Fruit fly (Drosophila melanogaster) whole organism, prepupa: ENCODE results near the gene CG5235.
A peak's percentile ranks its signal among the peaks of the same experiment; 100 is the strongest.

Experiments used
- CG10631 ChIP-seq: fragments of 200-800 bp; sonication (Bioruptor generic); optimal IDR thresholded peaks from 2 replicates; lab custom pipeline; 2016; ENCODE audit warnings: missing biosample characterization, missing genetic modification characterization
- CG10669 ChIP-seq: fragments of 200-800 bp; sonication (Bioruptor generic); optimal IDR thresholded peaks from 3 replicates; lab custom pipeline; 2018; ENCODE audit warnings: missing biosample characterization, mild to moderate bottlenecking, missing genetic modification characterization, moderate library complexity
- CG11294 ChIP-seq: fragments of 200-800 bp; sonication (Bioruptor generic); IDR thresholded peaks from 2 replicates; pipeline ENCODE4 v1.3.6; 2022; ENCODE audit warnings: missing biosample characterization, missing genetic modification characterization
- CG11902 ChIP-seq: fragments of 200-800 bp; sonication (Bioruptor generic); optimal IDR thresholded peaks from 3 replicates; lab custom pipeline; 2016; ENCODE audit warnings: missing biosample characterization, missing genetic modification characterization
- CG15336 ChIP-seq: fragments of 200-800 bp; sonication (Bioruptor generic); IDR thresholded peaks from 2 replicates; pipeline ENCODE4 v1.3.6; 2022; ENCODE audit warnings: missing biosample characterization, missing genetic modification characterization
- CG1621 ChIP-seq: fragments of 200-800 bp; sonication (Bioruptor generic); optimal IDR thresholded peaks from 3 replicates; lab custom pipeline; 2018; ENCODE audit warnings: missing biosample characterization, mild to moderate bottlenecking, missing genetic modification characterization
- CG16779 ChIP-seq: fragments of 200-800 bp; sonication (Bioruptor generic); optimal IDR thresholded peaks from 3 replicates; lab custom pipeline; 2017; ENCODE audit warnings: missing biosample characterization, mild to moderate bottlenecking, missing genetic modification characterization
- CG3032 ChIP-seq: fragments of 200-800 bp; optimal IDR thresholded peaks from 2 replicates; lab custom pipeline; 2019; ENCODE audit warnings: missing biosample characterization, mild to moderate bottlenecking, missing genetic modification characterization, moderate library complexity
- CG31627 ChIP-seq: fragments of 200-800 bp; sonication (Bioruptor generic); optimal IDR thresholded peaks from 3 replicates; lab custom pipeline; 2016; ENCODE audit warnings: missing biosample characterization, missing genetic modification characterization
- CG32006 ChIP-seq: fragments of 200-800 bp; sonication (Bioruptor generic); optimal IDR thresholded peaks from 3 replicates; lab custom pipeline; 2017; ENCODE audit warnings: missing biosample characterization, mild to moderate bottlenecking, missing genetic modification characterization
- CG34406 ChIP-seq: fragments of 200-800 bp; sonication (Bioruptor generic); optimal IDR thresholded peaks from 3 replicates; lab custom pipeline; 2016; ENCODE audit warnings: missing biosample characterization, missing genetic modification characterization
- CG3919 ChIP-seq: fragments of 200-800 bp; sonication (Bioruptor generic); optimal IDR thresholded peaks from 3 replicates; lab custom pipeline; 2016; ENCODE audit warnings: missing biosample characterization, missing genetic modification characterization
- CG6163 ChIP-seq: fragments of 200-800 bp; sonication (Bioruptor generic); IDR thresholded peaks from 3 replicates; pipeline ENCODE4 v1.3.6; 2022; ENCODE audit warnings: missing biosample characterization, missing genetic modification characterization
- CG6276 ChIP-seq: fragments of 200-800 bp; sonication (Bioruptor generic); optimal IDR thresholded peaks from 2 replicates; lab custom pipeline; 2017; ENCODE audit warnings: missing biosample characterization, mild to moderate bottlenecking, missing genetic modification characterization
- CG6792 ChIP-seq: fragments of 200-800 bp; sonication (Bioruptor generic); optimal IDR thresholded peaks from 3 replicates; lab custom pipeline; 2016; ENCODE audit warnings: missing biosample characterization, missing genetic modification characterization
- CG6854 ChIP-seq: fragments of 200-800 bp; sonication (Bioruptor generic); optimal IDR thresholded peaks from 2 replicates; lab custom pipeline; 2017; ENCODE audit warnings: missing biosample characterization, mild to moderate bottlenecking, missing genetic modification characterization
- CG7368 ChIP-seq: fragments of 200-800 bp; sonication (Bioruptor generic); optimal IDR thresholded peaks from 3 replicates; lab custom pipeline; 2016; ENCODE audit warnings: missing biosample characterization, missing genetic modification characterization
- CG8319 ChIP-seq: fragments of 200-800 bp; sonication (Bioruptor generic); optimal IDR thresholded peaks from 3 replicates; lab custom pipeline; 2016; ENCODE audit warnings: missing biosample characterization, missing genetic modification characterization
- CG8632 ChIP-seq: fragments of 200-800 bp; sonication (Bioruptor generic); optimal IDR thresholded peaks from 3 replicates; lab custom pipeline; 2016; ENCODE audit warnings: missing biosample characterization, missing genetic modification characterization
- CG9139 ChIP-seq: fragments of 200-800 bp; sonication (Bioruptor generic); optimal IDR thresholded peaks from 3 replicates; lab custom pipeline; 2017; ENCODE audit warnings: missing biosample characterization, mild to moderate bottlenecking, missing genetic modification characterization
- Eip75B ChIP-seq: fragments of 200-800 bp; sonication (Bioruptor generic); optimal IDR thresholded peaks from 3 replicates; lab custom pipeline; 2016; ENCODE audit warnings: missing biosample characterization, missing genetic modification characterization
- Eip78C ChIP-seq: fragments of 200-800 bp; sonication (Bioruptor generic); peaks from one replicate; lab custom pipeline; 2016; ENCODE audit warnings: missing biosample characterization, missing genetic modification characterization
- Ets21C ChIP-seq: fragments of 200-800 bp; sonication (Bioruptor generic); optimal IDR thresholded peaks from 3 replicates; lab custom pipeline; 2016; ENCODE audit warnings: missing biosample characterization, missing genetic modification characterization
- Gug ChIP-seq: fragments of 200-800 bp; sonication (Bioruptor generic); IDR thresholded peaks from 2 replicates; pipeline ENCODE4 v1.3.6; 2022; ENCODE audit warnings: missing biosample characterization, missing genetic modification characterization
- Hr38 ChIP-seq: sonication (Bioruptor generic); optimal IDR thresholded peaks from 2 replicates; lab custom pipeline; 2016; ENCODE audit warnings: missing biosample characterization, missing genetic modification characterization
- Hr39 ChIP-seq: fragments of 200-800 bp; sonication (Bioruptor generic); optimal IDR thresholded peaks from 2 replicates; lab custom pipeline; 2016; ENCODE audit warnings: missing biosample characterization, missing genetic modification characterization
- Hr4 ChIP-seq: fragments of 200-800 bp; sonication (Bioruptor generic); optimal IDR thresholded peaks from 3 replicates; lab custom pipeline; 2016; ENCODE audit warnings: missing biosample characterization, missing genetic modification characterization
- Lpt ChIP-seq: fragments of 200-800 bp; sonication (Bioruptor generic); optimal IDR thresholded peaks from 3 replicates; lab custom pipeline; 2016; ENCODE audit warnings: missing biosample characterization, missing genetic modification characterization
- Met ChIP-seq: fragments of 200-800 bp; sonication (Bioruptor generic); optimal IDR thresholded peaks from 3 replicates; lab custom pipeline; 2016; ENCODE audit warnings: missing biosample characterization, missing genetic modification characterization
- OdsH ChIP-seq: fragments of 200-800 bp; sonication (Bioruptor generic); optimal IDR thresholded peaks from 3 replicates; lab custom pipeline; 2016; ENCODE audit warnings: missing biosample characterization, missing genetic modification characterization
- Smox ChIP-seq: fragments of 200-800 bp; sonication (Bioruptor generic); optimal IDR thresholded peaks from 3 replicates; lab custom pipeline; 2016; ENCODE audit warnings: missing biosample characterization, missing genetic modification characterization
- Sox14 ChIP-seq: fragments of 200-800 bp; sonication (Bioruptor generic); optimal IDR thresholded peaks from 3 replicates; lab custom pipeline; 2016; ENCODE audit warnings: missing biosample characterization, missing genetic modification characterization
- acj6 ChIP-seq: fragments of 200-800 bp; sonication (Bioruptor generic); optimal IDR thresholded peaks from 3 replicates; lab custom pipeline; 2016; ENCODE audit warnings: missing biosample characterization, missing genetic modification characterization
- cyc ChIP-seq: fragments of 200-800 bp; sonication (Bioruptor generic); optimal IDR thresholded peaks from 3 replicates; lab custom pipeline; 2016; ENCODE audit warnings: missing biosample characterization, missing genetic modification characterization
- dac ChIP-seq: fragments of 200-800 bp; sonication (Bioruptor generic); optimal IDR thresholded peaks from 2 replicates; lab custom pipeline; 2017; ENCODE audit warnings: missing biosample characterization, mild to moderate bottlenecking, missing genetic modification characterization
- dsx ChIP-seq: fragments of 200-800 bp; optimal IDR thresholded peaks from 3 replicates; lab custom pipeline; 2019; ENCODE audit warnings: missing biosample characterization, mild to moderate bottlenecking, missing genetic modification characterization, moderate library complexity; ENCODE audit not compliant: poor library complexity, severe bottlenecking
- eg ChIP-seq: fragments of 200-800 bp; sonication (Bioruptor generic); IDR thresholded peaks from 3 replicates; pipeline ENCODE4 v1.3.6; 2022; ENCODE audit warnings: missing biosample characterization, missing genetic modification characterization
- esn ChIP-seq: fragments of 200-800 bp; sonication (Bioruptor generic); optimal IDR thresholded peaks from 2 replicates; lab custom pipeline; 2016; ENCODE audit warnings: missing biosample characterization, mild to moderate bottlenecking, missing genetic modification characterization, moderate library complexity
- fd59A ChIP-seq: fragments of 200-800 bp; sonication (Bioruptor generic); optimal IDR thresholded peaks from 2 replicates; lab custom pipeline; 2017; ENCODE audit warnings: missing biosample characterization, mild to moderate bottlenecking, missing genetic modification characterization, missing genetic modification reagents
- fd85E ChIP-seq: fragments of 200-800 bp; sonication (Bioruptor generic); optimal IDR thresholded peaks from 3 replicates; lab custom pipeline; 2016; ENCODE audit warnings: missing biosample characterization, missing genetic modification characterization
- fkh ChIP-seq: fragments of 200-800 bp; sonication (Bioruptor generic); optimal IDR thresholded peaks from 3 replicates; lab custom pipeline; 2017; ENCODE audit warnings: missing biosample characterization, mild to moderate bottlenecking, missing genetic modification characterization, moderate library complexity
- lz ChIP-seq: fragments of 200-800 bp; sonication (Bioruptor generic); optimal IDR thresholded peaks from 3 replicates; lab custom pipeline; 2016; ENCODE audit warnings: missing biosample characterization, missing genetic modification characterization
- net ChIP-seq: fragments of 200-800 bp; sonication (Bioruptor generic); optimal IDR thresholded peaks from 3 replicates; lab custom pipeline; 2016; ENCODE audit warnings: missing biosample characterization, missing genetic modification characterization
- pdm3 ChIP-seq: fragments of 200-800 bp; sonication (Bioruptor generic); optimal IDR thresholded peaks from 3 replicates; lab custom pipeline; 2016; ENCODE audit warnings: missing biosample characterization, missing genetic modification characterization
- salr ChIP-seq, 2 experiments: fragments of 200-800 bp; sonication (Bioruptor generic); optimal IDR thresholded peaks; 3 replicates each; lab custom pipeline; 2016 to 2018; ENCODE audit warnings: missing biosample characterization in 2 of 2, missing genetic modification characterization in 2 of 2, mild to moderate bottlenecking in 1 of 2
- svp ChIP-seq: fragments of 200-800 bp; sonication (Bioruptor generic); peaks from one replicate; lab custom pipeline; 2016; ENCODE audit warnings: missing biosample characterization, missing genetic modification characterization
- topi ChIP-seq: fragments of 200-800 bp; sonication (Bioruptor generic); optimal IDR thresholded peaks from 3 replicates; lab custom pipeline; 2016; ENCODE audit warnings: missing biosample characterization, missing genetic modification characterization
- vri ChIP-seq: fragments of 200-800 bp; sonication (Bioruptor generic); optimal IDR thresholded peaks from 3 replicates; lab custom pipeline; 2016; ENCODE audit warnings: missing biosample characterization, mild to moderate bottlenecking, missing genetic modification characterization

CG5235 gene

dm6 chr3L:16056101-16056891 is 33.9 kb downstream of the CG5235 start (continued):
- TF ChIP-seq fd85E (GFP tag; lab: Kevin White, UChicago) (no peak), Gug (GFP tag; lab: Robert Waterston, UW) (no peak), OdsH (GFP tag; lab: Kevin White, UChicago) (no peak), dsx (GFP tag; lab: Kevin White, UChicago) (no peak), Hr38 (GFP tag; lab: Kevin White, UChicago) (no peak), CG15336 (GFP tag; lab: Robert Waterston, UW) (no peak), Hr39 (no peak), Met (GFP tag; lab: Kevin White, UChicago) (no peak), salr (GFP tag; optimal IDR thresholded peaks at IDR 0.05; lab: Kevin White, UChicago) (peak in 1 of 2 experiments; percentile 17), eg (GFP tag; lab: Robert Waterston, UW) (no peak), topi (no peak), Eip78C (GFP tag; lab: Kevin White, UChicago) (peak; percentile 54), Lpt (GFP tag; lab: Kevin White, UChicago) (no peak), Smox (no peak), CG6854 (no peak)

DNA sequence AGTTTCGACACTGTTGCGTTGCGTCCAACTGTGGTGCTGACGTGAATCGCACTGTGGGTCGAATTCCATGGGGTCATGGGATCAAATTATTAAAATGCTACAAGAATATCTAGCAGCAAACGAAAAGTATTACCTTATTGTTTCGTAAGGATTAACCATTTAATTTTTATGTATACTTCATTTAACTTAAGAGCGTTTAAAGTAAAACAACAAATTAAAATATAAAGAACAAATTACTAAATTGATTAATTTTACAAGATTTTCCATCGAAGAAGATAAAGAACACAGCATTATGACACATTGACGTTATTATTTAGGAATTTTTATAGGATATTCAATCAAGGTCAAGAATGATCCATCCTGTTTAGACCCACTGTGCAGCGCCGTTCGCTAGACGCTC is 36.1 kb downstream of the CG5235 start:
- TF ChIP-seq esn (GFP tag; lab: Kevin White, UChicago) (peak; percentile 44), CG15336 (GFP tag; lab: Robert Waterston, UW) (peak; percentile 71), CG3032 (tag; lab: Kevin White, UChicago) (no peak), CG8632 (GFP tag; lab: Kevin White, UChicago) (no peak), CG9139 (GFP tag; lab: Kevin White, UChicago) (no peak), net (peak; percentile 49), CG6276 (GFP tag; lab: Kevin White, UChicago) (peak; percentile 42), dac (GFP tag; lab: Kevin White, UChicago) (no peak), acj6 (peak; percentile 25), CG8319 (GFP tag; lab: Kevin White, UChicago) (no peak), CG7368 (no peak), salr (GFP tag; optimal IDR thresholded peaks at IDR 0.05; lab: Kevin White, UChicago) (no peak), Smox (no peak), topi (peak; percentile 12), eg (GFP tag; lab: Robert Waterston, UW) (0 out of 3 replicates have a peak, but pooled peaks have one; percentile 48), CG3919 (GFP tag; lab: Kevin White, UChicago) (peak; percentile 10), svp (peak; percentile 61), Sox14 (GFP tag; lab: Kevin White, UChicago) (peak; percentile 24), cyc (no peak), CG31627 (GFP tag; lab: Kevin White, UChicago) (peak; percentile 23), Eip75B (GFP tag; lab: Kevin White, UChicago) (no peak), CG34406 (peak; percentile 12), Hr4 (GFP tag; lab: Kevin White, UChicago) (peak; percentile 58), CG6792 (GFP tag; lab: Kevin White, UChicago) (no peak), Lpt (GFP tag; lab: Kevin White, UChicago) (peak; percentile 1), CG32006 (GFP tag; lab: Kevin White, UChicago) (peak; percentile 66), CG10631 (GFP tag; lab: Kevin White, UChicago) (no peak), vri (GFP tag; lab: Kevin White, UChicago) (no peak), Hr39 (peak; percentile 16), CG6163 (GFP tag; lab: Robert Waterston, UW) (no peak), fkh (GFP tag; lab: Kevin White, UChicago) (no peak), CG1621 (tag; lab: Kevin White, UChicago) (no peak), Eip78C (GFP tag; lab: Kevin White, UChicago) (peak; percentile 71), CG11294 (GFP tag; lab: Robert Waterston, UW) (no peak; the same call in 1 of the 2 replicates), CG10669 (GFP tag; lab: Kevin White, UChicago) (no peak), Gug (GFP tag; lab: Robert Waterston, UW) (no peak; the same call in 1 of the 2 replicates), CG11902 (GFP tag; lab: Kevin White, UChicago) (no peak), pdm3 (peak; percentile 34), fd59A (GFP tag; lab: Kevin White, UChicago) (no peak), CG6854 (no peak), dsx (GFP tag; lab: Kevin White, UChicago) (no peak), Met (GFP tag; lab: Kevin White, UChicago) (peak; percentile 11), Ets21C (GFP tag; lab: Kevin White, UChicago) (no peak), lz (peak; percentile 4), CG16779 (tag; lab: Kevin White, UChicago) (no peak)
